Worm (Caenorhabditis elegans): ENCODE measurements around the gene grl-23.

grl-23 gene

ce11 chrV:12526758-12527157, 49.9 kb downstream of the grl-23 start, which contains the start of gene F45D3.1:
TSS of gene F45D3.1 (plus strand) at chrV:12527058.
- no peak for TF ChIP-seq R02D3.7 (tag; optimal IDR thresholded peaks at IDR 0.05)
- TF ChIP-seq ztf-11 (tag; optimal IDR thresholded peaks at IDR 0.05): no peak
- no peak for TF ChIP-seq lin-13 (GFP tag; optimal IDR thresholded peaks at IDR 0.05)
- TF ChIP-seq unc-62 (GFP tag; optimal IDR thresholded peaks at IDR 0.05): no peak
- TF ChIP-seq nhr-77 (tag; optimal IDR thresholded peaks at IDR 0.05): no peak
- TF ChIP-seq zag-1 (tag; optimal IDR thresholded peaks at IDR 0.05): no peak
- TF ChIP-seq sem-4 (tag; optimal IDR thresholded peaks at IDR 0.05): no peak
- no peak for TF ChIP-seq ZK546.5 (tag; optimal IDR thresholded peaks at IDR 0.05)

DNA sequence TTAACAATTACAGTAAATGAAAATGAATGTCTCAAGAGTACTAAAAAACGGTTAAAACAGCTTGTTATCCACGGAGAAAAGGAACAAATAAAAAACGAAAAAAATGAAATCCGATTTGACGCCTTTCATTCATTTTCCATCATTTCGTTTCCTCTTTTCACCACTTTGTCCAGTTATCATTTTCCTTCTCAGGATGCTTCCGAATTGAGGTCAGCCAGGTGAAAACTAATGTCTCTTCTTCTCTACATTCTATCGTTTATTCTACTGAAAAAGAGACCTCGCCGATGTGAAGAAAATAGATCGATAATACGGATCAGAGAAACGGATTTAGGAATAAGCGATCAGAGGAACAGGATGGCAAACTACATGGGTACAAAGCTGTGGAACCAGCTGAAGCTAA, 50.6 kb downstream of the grl-23 start:
- TF ChIP-seq ztf-4 (tag; optimal IDR thresholded peaks at IDR 0.05): no peak
- TF ChIP-seq C34F6.9 (tag; optimal IDR thresholded peaks at IDR 0.05): no peak
- no peak for TF ChIP-seq elt-1 (tag; optimal IDR thresholded peaks at IDR 0.05)
- TF ChIP-seq nhr-77 (tag; optimal IDR thresholded peaks at IDR 0.05): no peak
- TF ChIP-seq lsy-2 (tag; optimal IDR thresholded peaks at IDR 0.05): no peak
- no peak for TF ChIP-seq nhr-25 (tag; optimal IDR thresholded peaks at IDR 0.05)
- no peak for TF ChIP-seq nhr-12 (tag; optimal IDR thresholded peaks at IDR 0.05)
- TF ChIP-seq nhr-10 (tag; optimal IDR thresholded peaks at IDR 0.05): no peak
- TF ChIP-seq aly-2 (tag; optimal IDR thresholded peaks at IDR 0.05): no peak
- TF ChIP-seq lin-13 (GFP tag; optimal IDR thresholded peaks at IDR 0.05): no peak
- no peak for TF ChIP-seq egl-27 (tag; optimal IDR thresholded peaks at IDR 0.05)
- TF ChIP-seq ama-1 (optimal IDR thresholded peaks at IDR 0.05): no peak

ce11 chrV:12525526-12525925, 51.2 kb downstream of the grl-23 start, which contains the start of gene dyf-4:
TSS of gene dyf-4 (minus strand) at chrV:12525738.
- TF ChIP-seq zag-1 (tag; optimal IDR thresholded peaks at IDR 0.05): no peak
- peak; percentile 14 for TF ChIP-seq blmp-1 (tag; optimal IDR thresholded peaks at IDR 0.05; ENCODE audit: insufficient read depth)
